Worm (Caenorhabditis elegans) whole organism, L3 larva: ENCODE results near the gene Y38F1A.1.

Source experiments
- R02D3.7 ChIP-seq: fragments of 150-350 bp; optimal IDR thresholded peaks from 2 replicates; lab custom pipeline; 2014; ENCODE audit warnings: missing biosample characterization, missing genetic modification characterization
- ZK546.5 ChIP-seq: sonication (generic microtip); optimal IDR thresholded peaks from 2 replicates; lab custom pipeline; 2017; ENCODE audit warnings: missing biosample characterization, missing genetic modification characterization
- aly-2 ChIP-seq: fragments of 150-350 bp; optimal IDR thresholded peaks from 2 replicates; lab custom pipeline; 2014; ENCODE audit warnings: missing biosample characterization, missing genetic modification characterization
- ama-1 ChIP-seq: fragments of 150-350 bp; optimal IDR thresholded peaks from 2 replicates; lab custom pipeline; 2018
- ceh-16 ChIP-seq: sonication (generic microtip); optimal IDR thresholded peaks from 2 replicates; lab custom pipeline; 2017; ENCODE audit warnings: missing biosample characterization, missing genetic modification characterization
- ceh-28 ChIP-seq: fragments of 150-350 bp; optimal IDR thresholded peaks from 2 replicates; lab custom pipeline; 2014; ENCODE audit warnings: missing biosample characterization, missing genetic modification reagents, missing genetic modification characterization
- ceh-9 ChIP-seq: sonication (generic microtip); optimal IDR thresholded peaks from 2 replicates; lab custom pipeline; 2018; ENCODE audit warnings: missing biosample characterization, missing genetic modification characterization
- daf-12 ChIP-seq: fragments of 150-350 bp; optimal IDR thresholded peaks from 2 replicates; lab custom pipeline; 2014; ENCODE audit warnings: missing biosample characterization, missing genetic modification reagents, missing genetic modification characterization
- elt-1 ChIP-seq: fragments of 150-350 bp; optimal IDR thresholded peaks from 2 replicates; lab custom pipeline; 2014; ENCODE audit warnings: missing biosample characterization, missing genetic modification characterization
- elt-2 ChIP-seq: sonication (generic microtip); optimal IDR thresholded peaks from 2 replicates; lab custom pipeline; 2016; ENCODE audit warnings: missing genetic modification reagents, mild to moderate bottlenecking, missing genetic modification characterization, missing compliant biosample characterization
- fkh-10 ChIP-seq: sonication (generic microtip); optimal IDR thresholded peaks from 2 replicates; lab custom pipeline; 2017; ENCODE audit warnings: missing biosample characterization, missing genetic modification reagents, missing genetic modification characterization
- hmg-11 ChIP-seq: sonication (generic microtip); optimal IDR thresholded peaks from 2 replicates; lab custom pipeline; 2016; ENCODE audit warnings: missing genetic modification characterization, missing compliant biosample characterization
- jun-1 ChIP-seq: fragments of 150-350 bp; optimal IDR thresholded peaks from 2 replicates; lab custom pipeline; 2014; ENCODE audit warnings: missing biosample characterization, missing genetic modification reagents, missing genetic modification characterization
- lin-15B ChIP-seq: fragments of 150-350 bp; optimal IDR thresholded peaks from 2 replicates; lab custom pipeline; 2014; ENCODE audit warnings: missing biosample characterization, missing genetic modification characterization
- lsy-12 ChIP-seq: sonication (generic microtip); optimal IDR thresholded peaks from 2 replicates; lab custom pipeline; 2016; ENCODE audit warnings: mild to moderate bottlenecking, missing genetic modification characterization, missing compliant biosample characterization
- mml-1 ChIP-seq: fragments of 150-350 bp; sonication (generic microtip); optimal IDR thresholded peaks from 3 replicates; lab custom pipeline; 2014; ENCODE audit warnings: missing biosample characterization, missing genetic modification characterization
- nfya-1 ChIP-seq: sonication (generic microtip); optimal IDR thresholded peaks from 2 replicates; lab custom pipeline; 2017; ENCODE audit warnings: missing genetic modification characterization, mild to moderate bottlenecking, missing compliant biosample characterization, antibody characterized with exemption, moderate library complexity; ENCODE audit not compliant: insufficient read depth
- nhr-23 ChIP-seq: fragments of 150-350 bp; optimal IDR thresholded peaks from 2 replicates; lab custom pipeline; 2014; ENCODE audit warnings: missing biosample characterization, missing genetic modification reagents, missing genetic modification characterization
- nhr-25 ChIP-seq: sonication (generic microtip); optimal IDR thresholded peaks from 2 replicates; lab custom pipeline; 2017; ENCODE audit warnings: missing biosample characterization, missing genetic modification characterization
- nhr-28 ChIP-seq: fragments of 150-350 bp; optimal IDR thresholded peaks from 2 replicates; lab custom pipeline; 2014; ENCODE audit warnings: missing biosample characterization, missing genetic modification characterization
- nhr-77 ChIP-seq: fragments of 150-350 bp; optimal IDR thresholded peaks from 2 replicates; lab custom pipeline; 2014; ENCODE audit warnings: missing biosample characterization, missing genetic modification characterization
- pha-4 ChIP-seq: fragments of 150-350 bp; optimal IDR thresholded peaks from 2 replicates; lab custom pipeline; 2014; ENCODE audit warnings: missing biosample characterization, missing genetic modification reagents, missing genetic modification characterization
- pqm-1 ChIP-seq: fragments of 150-350 bp; optimal IDR thresholded peaks from 2 replicates; lab custom pipeline; 2017; ENCODE audit warnings: missing biosample characterization, missing genetic modification characterization, inconsistent platforms
- sea-2 ChIP-seq: fragments of 150-350 bp; sonication (generic microtip); optimal IDR thresholded peaks from 4 replicates; lab custom pipeline; 2014; ENCODE audit warnings: missing biosample characterization, missing genetic modification reagents, missing genetic modification characterization
- skn-1 ChIP-seq: fragments of 150-350 bp; optimal IDR thresholded peaks from 2 replicates; lab custom pipeline; 2014; ENCODE audit warnings: missing biosample characterization, missing genetic modification characterization
- tbx-2 ChIP-seq: sonication (generic microtip); optimal IDR thresholded peaks from 2 replicates; lab custom pipeline; 2016; ENCODE audit warnings: mild to moderate bottlenecking, missing genetic modification characterization, missing compliant biosample characterization
- unc-62 ChIP-seq: fragments of 150-350 bp; sonication (generic microtip); optimal IDR thresholded peaks from 4 replicates; lab custom pipeline; 2014; ENCODE audit warnings: missing biosample characterization, missing genetic modification reagents, missing genetic modification characterization
- zag-1 ChIP-seq: fragments of 150-350 bp; optimal IDR thresholded peaks from 2 replicates; lab custom pipeline; 2014; ENCODE audit warnings: missing biosample characterization, missing genetic modification characterization
- ztf-4 ChIP-seq: fragments of 150-350 bp; optimal IDR thresholded peaks from 2 replicates; lab custom pipeline; 2014; ENCODE audit warnings: missing biosample characterization, missing genetic modification characterization

Y38F1A.1 gene

ce11 chrII:12921478-12921877, 33.1 kb downstream of the Y38F1A.1 start:
- no peak for TF ChIP-seq nhr-28
- TF ChIP-seq ama-1 (lab: Kevin White, UChicago), result no peak
- TF ChIP-seq ceh-9 (tag; lab: Kevin White, UChicago), result no peak
- no peak for TF ChIP-seq ztf-4 (tag; lab: Kevin White, UChicago)

DNA sequence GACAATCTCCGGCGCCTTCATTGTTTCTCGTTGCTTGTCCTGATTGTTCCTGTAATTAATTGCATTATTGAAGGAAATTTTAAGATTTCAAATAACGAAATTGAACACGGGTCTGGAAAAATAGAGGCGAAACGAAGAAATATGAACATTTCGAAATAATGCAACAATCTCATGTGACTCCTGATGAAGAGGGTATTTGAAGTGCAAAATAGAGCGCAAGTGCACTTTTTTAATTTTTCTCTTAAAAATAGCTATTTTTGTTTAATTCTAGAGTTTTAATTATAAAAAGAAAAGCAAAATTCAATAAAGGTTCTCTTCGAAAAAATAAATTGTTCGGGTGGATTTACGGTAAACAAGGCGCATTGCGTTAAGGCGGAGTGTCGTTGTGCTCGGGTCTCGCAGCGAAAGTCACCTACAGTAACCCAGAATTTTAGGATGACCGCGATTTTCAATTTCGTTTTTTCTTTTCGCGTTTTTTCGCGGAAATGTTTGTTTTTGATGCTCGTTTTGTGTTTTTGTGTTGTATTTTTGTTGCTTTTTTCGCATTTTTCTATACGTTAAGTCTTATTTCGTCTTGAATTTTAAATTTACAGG, 35.5 kb downstream of the Y38F1A.1 start, which contains the start of the genes F58G1.2 and wago-4:
F58G1.2 (minus strand) TSS at position 51 of the 594 bp plus-strand sequence.
wago-4 (plus strand) TSS at position 592 of the 594 bp plus-strand sequence.
- TF ChIP-seq R02D3.7 (tag; lab: Kevin White, UChicago) (peak; percentile 88), pqm-1 (tag; lab: Kevin White, UChicago) (no peak), lin-15B (tag; lab: Kevin White, UChicago) (peak; percentile 61)
- TF ChIP-seq, all 47 proteins: peak for 2

ce11 chrII:12914514-12915075, 40.0 kb downstream of the Y38F1A.1 start, which contains the start of gene F35C5.12:
F35C5.12 (minus strand) TSS chrII:12914564.
- TF ChIP-seq nhr-23 (peak; percentile 67), mml-1 (tag; lab: Kevin White, UChicago) (no peak), skn-1 (peak; percentile 66), nfya-1 (peak; percentile 39), pha-4 (tag; lab: Kevin White, UChicago) (peak; percentile 48), elt-2 (peak; percentile 8), nhr-77 (no peak), zag-1 (tag; lab: Kevin White, UChicago) (no peak), lsy-12 (peak; percentile 23), ceh-28 (tag; lab: Kevin White, UChicago) (no peak), lin-15B (tag; lab: Kevin White, UChicago) (peak; percentile 6)

DNA sequence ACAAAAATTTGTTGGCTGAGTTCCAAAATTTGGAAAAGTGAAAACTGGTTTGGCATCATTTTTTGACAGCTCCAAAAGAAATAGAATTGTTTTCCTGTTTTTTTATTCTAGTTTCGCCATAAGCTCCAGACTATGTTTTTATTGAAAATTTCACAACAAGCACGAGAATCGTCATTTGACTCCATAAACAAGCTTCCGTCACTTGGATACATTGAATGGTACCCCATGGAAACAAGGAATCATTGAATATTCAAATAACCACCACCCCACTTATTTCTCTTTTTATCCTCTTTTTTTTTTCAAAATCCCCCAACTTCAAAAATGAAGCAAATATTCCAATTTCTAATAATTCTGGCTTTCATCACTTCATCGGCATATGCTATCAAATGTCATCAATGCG, 45.8 kb downstream of the Y38F1A.1 start, which contains the start of gene ddn-2:
ddn-2 (plus strand) TSS at position 301 of the 400 bp plus-strand sequence.
- no peak for TF ChIP-seq ZK546.5
- TF ChIP-seq fkh-10 (GFP tag; lab: Kevin White, UChicago), result no peak
- no peak for TF ChIP-seq mml-1 (tag; lab: Kevin White, UChicago)
- no peak for TF ChIP-seq lsy-12
- no peak for TF ChIP-seq tbx-2
- no peak for TF ChIP-seq skn-1
- TF ChIP-seq hmg-11 (tag; lab: Kevin White, UChicago), result no peak
- no peak for TF ChIP-seq nhr-77
- no peak for TF ChIP-seq ama-1 (lab: Kevin White, UChicago)
- no peak for TF ChIP-seq pha-4 (tag; lab: Kevin White, UChicago)
- TF ChIP-seq nhr-28, result no peak

DNA sequence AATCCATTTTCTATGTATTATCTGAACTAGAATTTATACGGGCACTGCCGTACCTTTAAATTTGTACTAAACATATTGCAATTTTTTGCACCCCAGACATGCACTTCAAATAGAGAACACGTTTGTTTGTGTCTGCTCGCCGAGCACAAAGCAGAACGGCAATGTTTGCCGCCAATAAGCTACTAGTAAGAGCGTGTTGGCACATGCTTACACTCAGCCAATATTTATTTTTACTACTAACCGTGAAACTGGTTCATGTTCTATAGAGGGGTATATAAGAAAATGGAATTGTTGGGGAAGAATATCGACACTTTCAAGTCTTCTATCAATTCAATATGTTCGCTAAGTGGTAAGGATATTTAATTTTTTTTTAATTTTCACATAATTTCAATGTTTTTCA, 47.5 kb downstream of the Y38F1A.1 start, which contains the start of gene nspb-11:
nspb-11 (plus strand) TSS at position 301 of the 400 bp plus-strand sequence.
- no peak for TF ChIP-seq skn-1
- TF ChIP-seq aly-2 (tag; lab: Kevin White, UChicago), result no peak

DNA sequence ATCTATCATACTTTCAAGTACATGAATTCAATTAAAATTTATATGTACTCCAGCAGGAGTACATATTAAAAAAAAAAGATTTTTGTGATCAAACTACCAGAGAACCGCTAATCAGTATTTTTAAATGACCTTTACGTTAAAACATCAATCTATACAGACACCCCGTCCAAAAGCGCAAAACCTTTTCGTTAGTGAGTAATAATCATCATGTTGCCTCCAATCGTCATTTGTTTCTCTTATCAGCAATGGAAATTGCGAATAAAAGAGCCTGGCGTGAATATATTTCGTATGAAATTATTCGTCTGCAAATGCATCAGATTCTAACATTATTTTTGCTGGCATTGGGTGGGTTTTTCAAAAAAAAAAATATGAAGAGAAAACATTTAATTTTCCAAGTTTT, 50.4 kb downstream of the Y38F1A.1 start, which contains the start of gene clec-66:
clec-66 (plus strand) TSS at position 225 of the 400 bp plus-strand sequence.
- no peak for TF ChIP-seq daf-12 (tag; lab: Kevin White, UChicago)
- no peak for TF ChIP-seq hmg-11 (tag; lab: Kevin White, UChicago)
- peak; percentile 27 for TF ChIP-seq elt-2
- TF ChIP-seq ceh-28 (tag; lab: Kevin White, UChicago), result no peak
- TF ChIP-seq unc-62 (GFP tag; lab: Kevin White, UChicago), result no peak
- no peak for TF ChIP-seq zag-1 (tag; lab: Kevin White, UChicago)
- TF ChIP-seq ceh-16, result no peak
- no peak for TF ChIP-seq skn-1
- no peak for TF ChIP-seq elt-1 (tag; lab: Kevin White, UChicago)
- no peak for TF ChIP-seq jun-1 (tag; lab: Kevin White, UChicago)
- no peak for TF ChIP-seq nhr-25 (tag; lab: Kevin White, UChicago)
- TF ChIP-seq nhr-28, result no peak
- peak; percentile 18 for TF ChIP-seq pqm-1 (tag; lab: Kevin White, UChicago)
- no peak for TF ChIP-seq sea-2 (GFP tag; lab: Kevin White, UChicago)
- TF ChIP-seq lsy-12, result no peak
